Worm (Caenorhabditis elegans) whole organism, midembryonic: Measurements from ENCODE around the gene T22B2.1.

Source experiments
- T22C8.4 ChIP-seq: fragments of 200-800 bp; sonication (Bioruptor generic); IDR thresholded peaks from 2 replicates; pipeline ENCODE4 v1.3.6; 2022; ENCODE audit warnings: missing genetic modification characterization, missing compliant biosample characterization
- cog-1 ChIP-seq: sonication (generic microtip); optimal IDR thresholded peaks from 2 replicates; lab custom pipeline; 2016; ENCODE audit warnings: missing genetic modification characterization, missing compliant biosample characterization
- flt-1 ChIP-seq: fragments of 200-800 bp; sonication (Bioruptor generic); IDR thresholded peaks from 2 replicates; pipeline ENCODE4 v1.3.6; 2022; ENCODE audit warnings: missing genetic modification characterization, missing compliant biosample characterization
- klf-2 ChIP-seq: fragments of 200-800 bp; sonication (Bioruptor generic); conservative IDR thresholded peaks from 2 replicates; pipeline ENCODE4 v1.3.6; 2022; ENCODE audit warnings: missing genetic modification reagents, missing genetic modification characterization, missing compliant biosample characterization
- med-1 ChIP-seq: sonication (generic microtip); optimal IDR thresholded peaks from 2 replicates; lab custom pipeline; 2017; ENCODE audit warnings: missing genetic modification characterization, mild to moderate bottlenecking, missing compliant biosample characterization, antibody characterized with exemption, missing genetic modification reagents; ENCODE audit not compliant: insufficient read depth
- tab-1 ChIP-seq: fragments of 200-800 bp; sonication (Bioruptor generic); IDR thresholded peaks from 2 replicates; pipeline ENCODE4 v1.3.6; 2022; ENCODE audit warnings: missing genetic modification characterization, missing compliant biosample characterization
- ztf-23 ChIP-seq: fragments of 200-800 bp; sonication (Bioruptor generic); IDR thresholded peaks from 2 replicates; pipeline ENCODE4 v1.3.6; 2022; ENCODE audit warnings: missing genetic modification reagents, missing genetic modification characterization, missing compliant biosample characterization

- TF ChIP-seq ztf-23 (GFP tag; lab: Robert Waterston, UW) (no peak), klf-2 (no peak), flt-1 (no peak), T22C8.4 (GFP tag; lab: Robert Waterston, UW) (no peak), med-1 (GFP tag; lab: Kevin White, UChicago) (no peak), tab-1 (GFP tag; lab: Robert Waterston, UW) (no peak), cog-1 (tag; lab: Kevin White, UChicago) (no peak)
Measured at ce11 chrX:3942267-3942666, 16.4 kb downstream of the T22B2.1 start, which contains the start of gene T19D2.13.
